Fruit fly (Drosophila melanogaster): ENCODE measurements around the gene Dhc16F.

Dhc16F gene

dm6 chrX:18091159-18091676 lies 26.9 kb downstream of the Dhc16F start, which contains the start of gene scu (continued):
- peak; percentile 64 for TF ChIP-seq Lpt (GFP tag; optimal IDR thresholded peaks at IDR 0.05)
- TF ChIP-seq Eip78C (GFP tag), result peak; percentile 79
- no peak for TF ChIP-seq CG4318 (GFP tag; optimal IDR thresholded peaks at IDR 0.05)
- peak; percentile 9 for TF ChIP-seq topi (GFP tag; optimal IDR thresholded peaks at IDR 0.05)
- no peak for TF ChIP-seq acj6 (GFP tag; optimal IDR thresholded peaks at IDR 0.05)
- TF ChIP-seq Sox14 (GFP tag; optimal IDR thresholded peaks at IDR 0.05), result peak; percentile 54
- TF ChIP-seq fd59A (GFP tag; optimal IDR thresholded peaks at IDR 0.05), result no peak
- no peak for TF ChIP-seq Eip93F (GFP tag; optimal IDR thresholded peaks at IDR 0.05)
- TF ChIP-seq CG10669 (GFP tag; optimal IDR thresholded peaks at IDR 0.05), result peak; percentile 71
- TF ChIP-seq pdm3 (GFP tag; optimal IDR thresholded peaks at IDR 0.05), result no peak
- peak; percentile 37 for TF ChIP-seq CG32006 (GFP tag; optimal IDR thresholded peaks at IDR 0.05)
- peak; percentile 94 for TF ChIP-seq CG9139 (GFP tag; optimal IDR thresholded peaks at IDR 0.05)
- TF ChIP-seq CG34406 (GFP tag; optimal IDR thresholded peaks at IDR 0.05), result no peak
- TF ChIP-seq CG3032 (tag; optimal IDR thresholded peaks at IDR 0.05), result peak; percentile 42
- TF ChIP-seq CG1621 (tag; optimal IDR thresholded peaks at IDR 0.05), result peak; percentile 78
- TF ChIP-seq Hr4 (GFP tag; optimal IDR thresholded peaks at IDR 0.05), result no peak
- no peak; the same call in 2 of the 3 replicates for TF ChIP-seq CG6163 (GFP tag; IDR thresholded peaks at IDR 0.05)
- peak; percentile 90 for TF ChIP-seq CG16779 (tag; optimal IDR thresholded peaks at IDR 0.05)
- peak; percentile 15 for TF ChIP-seq CG8319 (GFP tag; optimal IDR thresholded peaks at IDR 0.05)
- TF ChIP-seq Ets21C (GFP tag; optimal IDR thresholded peaks at IDR 0.05), result no peak
- no peak for TF ChIP-seq CG31627 (GFP tag; optimal IDR thresholded peaks at IDR 0.05)
- TF ChIP-seq CG6792 (GFP tag; optimal IDR thresholded peaks at IDR 0.05), result no peak
- no peak for TF ChIP-seq Smox (GFP tag; optimal IDR thresholded peaks at IDR 0.05)
- no peak for TF ChIP-seq OdsH (GFP tag; optimal IDR thresholded peaks at IDR 0.05)
- no peak for TF ChIP-seq cyc (GFP tag; optimal IDR thresholded peaks at IDR 0.05)
- peak; percentile 65; the same call in 1 of the 3 replicates for TF ChIP-seq eg (GFP tag; IDR thresholded peaks at IDR 0.05)
- TF ChIP-seq CG6854 (GFP tag; optimal IDR thresholded peaks at IDR 0.05), result peak; percentile 92
- TF ChIP-seq dac (GFP tag; optimal IDR thresholded peaks at IDR 0.05), result peak; percentile 39
- peak; percentile 45 for TF ChIP-seq Eip75B (GFP tag; optimal IDR thresholded peaks at IDR 0.05)
- TF ChIP-seq dsx (GFP tag; optimal IDR thresholded peaks at IDR 0.05; ENCODE audit: poor library complexity, severe bottlenecking), result peak; percentile 55
- TF ChIP-seq CG6808 (GFP tag; optimal IDR thresholded peaks at IDR 0.05), result peak; percentile 89
- TF ChIP-seq fd85E (GFP tag; optimal IDR thresholded peaks at IDR 0.05), result no peak
- peak in 1 of 2 experiments; percentile 49 for TF ChIP-seq salr (GFP tag; optimal IDR thresholded peaks at IDR 0.05)
- TF ChIP-seq Sox15 (GFP tag; optimal IDR thresholded peaks at IDR 0.05), result no peak
- TF ChIP-seq fkh (GFP tag; optimal IDR thresholded peaks at IDR 0.05), result no peak
- no peak for TF ChIP-seq CG10631 (GFP tag; optimal IDR thresholded peaks at IDR 0.05)
- no peak for TF ChIP-seq Hr38 (GFP tag; optimal IDR thresholded peaks at IDR 0.05)
- TF ChIP-seq achi (GFP tag; optimal IDR thresholded peaks at IDR 0.05), result peak; percentile 5

- TF ChIP-seq CG6854 (GFP tag; optimal IDR thresholded peaks at IDR 0.05), result no peak
- TF ChIP-seq CG11902 (GFP tag; optimal IDR thresholded peaks at IDR 0.05), result no peak
- no peak for TF ChIP-seq Eip93F (GFP tag; optimal IDR thresholded peaks at IDR 0.05)
Observed at dm6 chrX:18092126-18092525, 27.8 kb downstream of the Dhc16F start.

- peak; percentile 72 for TF ChIP-seq CG6792 (GFP tag; optimal IDR thresholded peaks at IDR 0.05)
- peak; percentile 47 for TF ChIP-seq CG9139 (GFP tag; optimal IDR thresholded peaks at IDR 0.05)
- TF ChIP-seq dsx (GFP tag; optimal IDR thresholded peaks at IDR 0.05; ENCODE audit: poor library complexity, severe bottlenecking), result peak; percentile 65
- peak; percentile 56; the same call in 1 of the 2 replicates for TF ChIP-seq CG11294 (GFP tag; IDR thresholded peaks at IDR 0.05)
- TF ChIP-seq Hr38 (GFP tag; optimal IDR thresholded peaks at IDR 0.05), result no peak
- peak; percentile 65 for TF ChIP-seq net (GFP tag; optimal IDR thresholded peaks at IDR 0.05)
- peak; percentile 74 for TF ChIP-seq CG10669 (GFP tag; optimal IDR thresholded peaks at IDR 0.05)
- peak; percentile 80 for TF ChIP-seq Sox14 (GFP tag; optimal IDR thresholded peaks at IDR 0.05)
- peak; percentile 74 for TF ChIP-seq CG8632 (GFP tag; optimal IDR thresholded peaks at IDR 0.05)
- peak; percentile 80 for TF ChIP-seq CG3919 (GFP tag; optimal IDR thresholded peaks at IDR 0.05)
- TF ChIP-seq CG15336 (GFP tag; IDR thresholded peaks at IDR 0.05), result peak; percentile 76
- peak; percentile 77 for TF ChIP-seq acj6 (GFP tag; optimal IDR thresholded peaks at IDR 0.05)
- peak; percentile 71 for TF ChIP-seq Gug (GFP tag; IDR thresholded peaks at IDR 0.05)
- peak; percentile 70 for TF ChIP-seq dac (GFP tag; optimal IDR thresholded peaks at IDR 0.05)
- TF ChIP-seq CG10631 (GFP tag; optimal IDR thresholded peaks at IDR 0.05), result peak; percentile 76
- peak; percentile 82 for TF ChIP-seq CG32006 (GFP tag; optimal IDR thresholded peaks at IDR 0.05)
- peak; percentile 52 for TF ChIP-seq CG4318 (GFP tag; optimal IDR thresholded peaks at IDR 0.05)
- TF ChIP-seq CG6163 (GFP tag; IDR thresholded peaks at IDR 0.05), result peak; percentile 73
- TF ChIP-seq Eip75B (GFP tag; optimal IDR thresholded peaks at IDR 0.05), result peak; percentile 75
- TF ChIP-seq Ets96B (tag; optimal IDR thresholded peaks at IDR 0.05), result peak; percentile 72
- TF ChIP-seq esn (GFP tag; optimal IDR thresholded peaks at IDR 0.05), result peak; percentile 87
- TF ChIP-seq Sox15 (GFP tag; optimal IDR thresholded peaks at IDR 0.05), result peak; percentile 74
- peak; percentile 85 for TF ChIP-seq OdsH (GFP tag; optimal IDR thresholded peaks at IDR 0.05)
- peak; percentile 71 for TF ChIP-seq CG11902 (GFP tag; optimal IDR thresholded peaks at IDR 0.05)
Observed at dm6 chrX:18092810-18093222, 28.5 kb downstream of the Dhc16F start, which contains the start of gene RhoGAP16F. TSS of gene RhoGAP16F (plus strand) at chrX:18093145.
